Worm (Caenorhabditis elegans) whole organism, L1 larva: ENCODE data around the gene acl-1.

Source experiments
- C16A3.4 ChIP-seq: fragments of 150-350 bp; optimal IDR thresholded peaks from 2 replicates; lab custom pipeline; 2014; ENCODE audit warnings: missing biosample characterization, missing genetic modification characterization
- aly-2 ChIP-seq: fragments of 150-350 bp; optimal IDR thresholded peaks from 2 replicates; lab custom pipeline; 2014; ENCODE audit warnings: missing biosample characterization, missing genetic modification characterization
- efl-1 ChIP-seq, 4 experiments: fragments of 150-350 bp; optimal IDR thresholded peaks in 3 of 4; peaks in 1 of 4; 1 replicate in 1 of 4; 2 replicates in 3 of 4; lab custom pipeline; 2014; ENCODE audit warnings: missing biosample characterization in 2 of 4, missing genetic modification characterization in 2 of 4, missing genetic modification reagents in 2 of 4
- egl-13 ChIP-seq: sonication (generic microtip); optimal IDR thresholded peaks from 2 replicates; lab custom pipeline; 2016; ENCODE audit warnings: missing genotype, missing genetic modification reagents, missing genetic modification characterization, missing compliant biosample characterization
- hlh-4 ChIP-seq: sonication (generic microtip); optimal IDR thresholded peaks from 2 replicates; lab custom pipeline; 2016; ENCODE audit warnings: mild to moderate bottlenecking, missing genetic modification characterization, missing compliant biosample characterization
- lsy-2 ChIP-seq, 2 experiments: fragments of 150-350 bp; optimal IDR thresholded peaks; 2 replicates each; lab custom pipeline; 2014; ENCODE audit warnings: missing biosample characterization in 2 of 2, missing genetic modification characterization in 2 of 2
- nhr-11 ChIP-seq: fragments of 150-350 bp; optimal IDR thresholded peaks from 2 replicates; lab custom pipeline; 2014; ENCODE audit warnings: missing biosample characterization, missing genetic modification characterization
- pqm-1 ChIP-seq: sonication (generic microtip); optimal IDR thresholded peaks from 3 replicates; lab custom pipeline; 2017; ENCODE audit warnings: missing biosample characterization, missing genetic modification characterization
- snpc-4 ChIP-seq: fragments of 150-350 bp; optimal IDR thresholded peaks from 2 replicates; lab custom pipeline; 2014; ENCODE audit warnings: missing biosample characterization, missing genetic modification characterization
- sup-37 ChIP-seq: fragments of 200-800 bp; sonication (Bioruptor generic); optimal IDR thresholded peaks from 2 replicates; lab custom pipeline; 2018; ENCODE audit warnings: mild to moderate bottlenecking, missing genetic modification characterization, missing compliant biosample characterization
- zag-1 ChIP-seq: fragments of 150-350 bp; optimal IDR thresholded peaks from 2 replicates; lab custom pipeline; 2014; ENCODE audit warnings: missing biosample characterization, missing genetic modification characterization
- ztf-4 ChIP-seq: fragments of 150-350 bp; optimal IDR thresholded peaks from 2 replicates; lab custom pipeline; 2014; ENCODE audit warnings: missing biosample characterization, missing genetic modification characterization

The acl-1 gene

ce11 chrX:15892525-15892924 lies 42.8 kb downstream of the acl-1 start:
- TF ChIP-seq aly-2 (tag; lab: Kevin White, UChicago) (no peak), nhr-11 (tag; lab: Kevin White, UChicago) (no peak), zag-1 (no peak), snpc-4 (peak; percentile 6), hlh-4 (tag; lab: Kevin White, UChicago) (no peak), efl-1 (optimal IDR thresholded peaks at IDR 0.05; lab: Kevin White, UChicago) (no peak), efl-1 (GFP tag; optimal IDR thresholded peaks at IDR 0.05 in 1 of 2; lab: Kevin White, UChicago) (peak in 1 of 2 experiments; percentile 65), ztf-4 (tag; lab: Kevin White, UChicago) (no peak)

- TF ChIP-seq pqm-1 (tag; lab: Kevin White, UChicago) (no peak), egl-13 (tag; lab: Kevin White, UChicago) (no peak), sup-37 (no peak), C16A3.4 (tag; lab: Kevin White, UChicago) (no peak), lsy-2 (tag; optimal IDR thresholded peaks at IDR 0.05; lab: Kevin White, UChicago) (no peak)
Measured at ce11 chrX:15901214-15901613, 51.5 kb downstream of the acl-1 start.
